Worm (Caenorhabditis elegans) whole organism, mixed stage, embryonic: Measurements from ENCODE around the gene C18A3.10.

ENCODE experiments used
- ceh-83 ChIP-seq: fragments of 200-800 bp; sonication (Bioruptor generic); optimal IDR thresholded peaks from 2 replicates; lab custom pipeline; 2018; ENCODE audit warnings: mild to moderate bottlenecking, missing genetic modification characterization, missing compliant biosample characterization
- drap-1 ChIP-seq: fragments of 200-800 bp; sonication (Bioruptor generic); optimal IDR thresholded peaks from 3 replicates; lab custom pipeline; 2018; ENCODE audit warnings: mild to moderate bottlenecking, missing genetic modification characterization, missing compliant biosample characterization
- elt-1 ChIP-seq: sonication (generic microtip); optimal IDR thresholded peaks from 2 replicates; lab custom pipeline; 2017; ENCODE audit warnings: missing genetic modification characterization, mild to moderate bottlenecking, missing compliant biosample characterization, antibody characterized with exemption, moderate library complexity, borderline replicate concordance; ENCODE audit not compliant: insufficient read depth
- flh-1 ChIP-seq: fragments of 200-800 bp; sonication (Bioruptor generic); optimal IDR thresholded peaks from 2 replicates; lab custom pipeline; 2018; ENCODE audit warnings: mild to moderate bottlenecking, missing genetic modification characterization, moderate library complexity, missing compliant biosample characterization
- lin-13 ChIP-seq: fragments of 150-350 bp; optimal IDR thresholded peaks from 2 replicates; lab custom pipeline; 2014; ENCODE audit warnings: missing biosample characterization, missing genetic modification characterization
- lsy-2 ChIP-seq: fragments of 150-350 bp; optimal IDR thresholded peaks from 2 replicates; lab custom pipeline; 2014; ENCODE audit warnings: missing biosample characterization, missing genetic modification characterization
- mep-1 ChIP-seq: fragments of 150-350 bp; optimal IDR thresholded peaks from 2 replicates; lab custom pipeline; 2017; ENCODE audit warnings: missing biosample characterization, missing genetic modification reagents, missing genetic modification characterization, inconsistent platforms
- nhr-12 ChIP-seq: fragments of 150-350 bp; optimal IDR thresholded peaks from 2 replicates; lab custom pipeline; 2014; ENCODE audit warnings: missing biosample characterization, missing genetic modification characterization
- nhr-237 ChIP-seq: fragments of 150-350 bp; optimal IDR thresholded peaks from 2 replicates; lab custom pipeline; 2014; ENCODE audit warnings: missing biosample characterization, missing genetic modification characterization
- nhr-28 ChIP-seq: fragments of 150-350 bp; optimal IDR thresholded peaks from 2 replicates; lab custom pipeline; 2014; ENCODE audit warnings: missing biosample characterization, missing genetic modification characterization
- pha-4 ChIP-seq: fragments of 150-350 bp; optimal IDR thresholded peaks from 2 replicates; lab custom pipeline; 2018; ENCODE audit warnings: missing biosample characterization, missing genetic modification reagents, missing genetic modification characterization
- sem-2 ChIP-seq: fragments of 200-800 bp; sonication (Bioruptor generic); optimal IDR thresholded peaks from 2 replicates; lab custom pipeline; 2018; ENCODE audit warnings: mild to moderate bottlenecking, missing genetic modification characterization, missing compliant biosample characterization
- snpc-4 ChIP-seq: fragments of 150-350 bp; optimal IDR thresholded peaks from 2 replicates; lab custom pipeline; 2014; ENCODE audit warnings: missing biosample characterization, missing genetic modification characterization
- unc-62 ChIP-seq: fragments of 150-350 bp; optimal IDR thresholded peaks from 2 replicates; lab custom pipeline; 2014; ENCODE audit warnings: missing biosample characterization, missing genetic modification reagents, missing genetic modification characterization

- TF ChIP-seq lsy-2 (tag; lab: Kevin White, UChicago), result no peak
- no peak for TF ChIP-seq ceh-83 (GFP tag; lab: Kevin White, UChicago)
- TF ChIP-seq sem-2, result no peak
- no peak for TF ChIP-seq elt-1 (tag; lab: Kevin White, UChicago)
- no peak for TF ChIP-seq flh-1 (GFP tag; lab: Kevin White, UChicago)
- TF ChIP-seq mep-1 (tag; lab: Kevin White, UChicago), result no peak
- no peak for TF ChIP-seq nhr-28 (tag; lab: Kevin White, UChicago)
- no peak for TF ChIP-seq nhr-237 (tag; lab: Kevin White, UChicago)
- TF ChIP-seq pha-4 (tag; lab: Kevin White, UChicago), result no peak
- no peak for TF ChIP-seq drap-1 (GFP tag; lab: Kevin White, UChicago)
- TF ChIP-seq snpc-4 (tag; lab: Kevin White, UChicago), result no peak
- TF ChIP-seq nhr-12, result no peak
- TF ChIP-seq lin-13, result no peak
- no peak for TF ChIP-seq unc-62
Measured at ce11 chrII:5693893-5694292, 21.8 kb downstream of the C18A3.10 start, which contains the start of gene C25H3.3.
